Fruit fly (Drosophila melanogaster): ENCODE measurements around the gene Oatp74D.

Oatp74D gene

dm6 chr3L:17494541-17494940 lies 7.6 kb downstream of the Oatp74D start, which contains the start of gene edin:
Gene edin (plus strand): TSS chr3L:17494880.
- no peak for TF ChIP-seq rn (GFP tag; IDR thresholded peaks at IDR 0.05)
- TF ChIP-seq CG17806 (tag; optimal IDR thresholded peaks at IDR 0.05): no peak
- no peak for TF ChIP-seq Snoo (tag; optimal IDR thresholded peaks at IDR 0.05)
- no peak for TF ChIP-seq CG32121 (GFP tag; IDR thresholded peaks at IDR 0.05)
- no peak for TF ChIP-seq gl (tag; optimal IDR thresholded peaks at IDR 0.05)
- TF ChIP-seq CG14655 (GFP tag; optimal IDR thresholded peaks at IDR 0.05): no peak
- no peak for TF ChIP-seq CG10348 (GFP tag; IDR thresholded peaks at IDR 0.05)
- TF ChIP-seq CG13204 (GFP tag; optimal IDR thresholded peaks at IDR 0.05): no peak
- TF ChIP-seq Ets98B (GFP tag; IDR thresholded peaks at IDR 0.05): no peak
- no peak for TF ChIP-seq D1 (tag; optimal IDR thresholded peaks at IDR 0.05)
- TF ChIP-seq CG8301 (tag; optimal IDR thresholded peaks at IDR 0.05): no peak
- TF ChIP-seq Pif1A (GFP tag; optimal IDR thresholded peaks at IDR 0.05): no peak
- TF ChIP-seq EcR (GFP tag; optimal IDR thresholded peaks at IDR 0.05): no peak

DNA sequence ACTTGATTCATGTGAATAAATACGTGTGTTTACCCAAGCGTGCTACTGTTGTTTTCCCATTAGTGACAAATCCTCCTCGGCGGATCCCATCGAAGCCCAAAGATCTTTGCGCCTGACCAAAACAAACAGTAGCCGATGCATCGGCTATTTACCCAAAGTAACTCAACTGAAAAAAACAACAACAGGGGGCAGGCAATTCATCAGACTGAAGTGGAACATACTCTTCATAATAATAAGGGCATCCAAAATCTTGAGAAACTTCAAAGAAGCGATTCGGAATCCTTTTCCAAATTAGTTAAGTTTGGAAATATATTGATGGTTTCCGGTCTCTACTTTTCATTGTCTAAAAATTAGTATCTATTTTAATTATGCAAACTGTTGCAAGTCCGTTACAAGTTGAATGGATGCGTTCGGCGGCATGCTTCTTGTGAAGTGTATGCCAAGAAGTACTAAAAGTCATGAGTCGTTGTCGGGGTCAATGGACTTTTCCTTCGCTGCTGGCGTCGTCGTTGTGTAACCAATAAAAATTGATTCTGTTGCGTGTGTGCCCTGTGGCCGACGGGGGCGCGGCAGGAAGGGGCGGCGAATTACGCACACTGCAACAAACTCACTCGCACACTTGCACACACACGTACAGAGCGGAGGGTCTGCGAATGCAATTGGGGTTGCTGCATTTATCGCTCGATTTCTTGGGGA lies 8.5 kb downstream of the Oatp74D start:
- peak; percentile 78 for TF ChIP-seq CG8159 (tag; optimal IDR thresholded peaks at IDR 0.05)
- TF ChIP-seq CG12605 (GFP tag; IDR thresholded peaks at IDR 0.05): no peak
- peak; percentile 40 for TF ChIP-seq Pif1B (GFP tag; optimal IDR thresholded peaks at IDR 0.05)
- TF ChIP-seq gl (tag; optimal IDR thresholded peaks at IDR 0.05): peak; percentile 13
- peak; percentile 98 for TF ChIP-seq EcR (GFP tag; optimal IDR thresholded peaks at IDR 0.05)
- TF ChIP-seq Snoo (tag; optimal IDR thresholded peaks at IDR 0.05): peak; percentile 68
- no peak for TF ChIP-seq rn (GFP tag; IDR thresholded peaks at IDR 0.05)
- TF ChIP-seq Ets98B (GFP tag; IDR thresholded peaks at IDR 0.05): peak; percentile 21; the same call in 1 of the 2 replicates
- TF ChIP-seq CG15710 (tag; optimal IDR thresholded peaks at IDR 0.05): peak; percentile 73
- peak; percentile 45 for TF ChIP-seq CG8301 (tag; optimal IDR thresholded peaks at IDR 0.05)
- peak; percentile 64 for TF ChIP-seq CG17806 (tag; optimal IDR thresholded peaks at IDR 0.05)
- peak; percentile 61; the same call in 2 of the 3 replicates for TF ChIP-seq CG4496 (GFP tag; IDR thresholded peaks at IDR 0.05)
- no peak for TF ChIP-seq CG10348 (GFP tag; IDR thresholded peaks at IDR 0.05)
- peak; percentile 58 for TF ChIP-seq CG13204 (GFP tag; optimal IDR thresholded peaks at IDR 0.05)
- peak; percentile 67 for TF ChIP-seq Pif1A (GFP tag; optimal IDR thresholded peaks at IDR 0.05)
- 0 out of 2 replicates have a peak, but pooled peaks have one; percentile 27 for TF ChIP-seq CG32121 (GFP tag; IDR thresholded peaks at IDR 0.05)
- TF ChIP-seq CG9948 (tag; optimal IDR thresholded peaks at IDR 0.05): peak; percentile 60
- no peak for TF ChIP-seq D1 (tag; optimal IDR thresholded peaks at IDR 0.05)
- TF ChIP-seq fd96Ca (GFP tag; IDR thresholded peaks at IDR 0.05): 0 out of 3 replicates have a peak, but pooled peaks have one; percentile 5
- peak; percentile 58 for TF ChIP-seq CG14655 (GFP tag; optimal IDR thresholded peaks at IDR 0.05)
- peak; percentile 51 for TF ChIP-seq CG34367 (tag; optimal IDR thresholded peaks at IDR 0.05)

DNA sequence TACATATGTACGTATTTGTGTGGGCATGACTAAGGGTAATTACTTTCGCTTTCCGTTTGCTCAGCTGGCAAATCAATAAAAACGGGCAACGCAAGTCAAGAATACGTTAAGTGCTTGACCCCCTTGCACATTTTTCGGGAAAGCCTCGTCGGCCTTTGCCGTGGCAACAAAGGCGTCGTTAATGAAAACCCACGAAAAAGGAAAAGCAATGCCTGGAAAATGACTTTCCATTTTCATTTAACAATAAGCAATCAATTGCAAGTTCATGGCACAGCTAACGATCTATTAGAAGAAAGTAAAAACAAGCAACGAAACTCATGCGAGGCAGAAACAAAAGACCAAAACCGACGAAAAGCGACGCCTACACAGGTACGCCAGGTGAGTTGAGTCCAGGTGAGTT lies 9.1 kb downstream of the Oatp74D start:
- no peak for TF ChIP-seq CG4496 (GFP tag; IDR thresholded peaks at IDR 0.05)
- TF ChIP-seq EcR (GFP tag; optimal IDR thresholded peaks at IDR 0.05): no peak
- no peak for TF ChIP-seq CG12605 (GFP tag; IDR thresholded peaks at IDR 0.05)
- TF ChIP-seq CG34367 (tag; optimal IDR thresholded peaks at IDR 0.05): no peak
- TF ChIP-seq CG14655 (GFP tag; optimal IDR thresholded peaks at IDR 0.05): no peak
- TF ChIP-seq CG8301 (tag; optimal IDR thresholded peaks at IDR 0.05): no peak
- no peak for TF ChIP-seq rn (GFP tag; IDR thresholded peaks at IDR 0.05)
- no peak for TF ChIP-seq CG17806 (tag; optimal IDR thresholded peaks at IDR 0.05)
- no peak for TF ChIP-seq Pif1A (GFP tag; optimal IDR thresholded peaks at IDR 0.05)
- no peak for TF ChIP-seq CG9948 (tag; optimal IDR thresholded peaks at IDR 0.05)
- no peak for TF ChIP-seq Snoo (tag; optimal IDR thresholded peaks at IDR 0.05)
- TF ChIP-seq CG10348 (GFP tag; IDR thresholded peaks at IDR 0.05): no peak
- TF ChIP-seq CG15710 (tag; optimal IDR thresholded peaks at IDR 0.05): no peak
- no peak for TF ChIP-seq D1 (tag; optimal IDR thresholded peaks at IDR 0.05)
- TF ChIP-seq CG13204 (GFP tag; optimal IDR thresholded peaks at IDR 0.05): no peak
- no peak for TF ChIP-seq Pif1B (GFP tag; optimal IDR thresholded peaks at IDR 0.05)

DNA sequence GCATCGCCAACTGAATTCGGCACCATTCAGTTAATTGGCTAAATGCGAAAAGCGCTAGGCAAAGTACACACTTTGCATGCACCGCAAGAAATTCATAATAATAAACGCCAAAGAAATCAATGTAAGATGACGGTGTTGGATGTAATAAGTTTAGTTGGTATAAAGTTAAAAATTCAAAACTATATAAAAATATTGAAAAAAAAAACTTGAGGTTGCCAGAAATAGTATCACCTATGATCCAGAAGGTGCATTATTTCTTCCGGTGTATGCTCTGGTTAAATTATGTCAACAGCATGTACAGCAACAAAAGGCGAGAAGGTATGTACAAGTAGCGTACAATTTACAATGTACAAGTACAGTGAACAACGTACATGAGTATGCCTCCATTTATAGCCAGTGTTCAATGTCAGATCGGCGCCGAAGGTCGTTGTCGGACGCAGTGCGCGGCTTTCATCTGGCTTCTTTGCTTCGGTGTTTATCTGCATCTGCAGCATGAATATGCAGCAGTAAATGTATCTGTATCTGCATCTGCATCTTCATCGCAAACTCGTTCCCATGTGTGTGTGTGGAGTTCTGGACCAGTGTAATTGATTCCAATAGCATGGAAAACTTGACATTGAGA lies 10.1 kb downstream of the Oatp74D start:
- TF ChIP-seq CG13204 (GFP tag; optimal IDR thresholded peaks at IDR 0.05) (peak; percentile 40), CG4496 (GFP tag; IDR thresholded peaks at IDR 0.05) (peak; percentile 87), CG9948 (tag; optimal IDR thresholded peaks at IDR 0.05) (peak; percentile 88), EcR (GFP tag; optimal IDR thresholded peaks at IDR 0.05) (peak; percentile 84), Pif1B (GFP tag; optimal IDR thresholded peaks at IDR 0.05) (peak; percentile 81), CG15710 (tag; optimal IDR thresholded peaks at IDR 0.05) (peak; percentile 85), D1 (tag; optimal IDR thresholded peaks at IDR 0.05) (peak; percentile 73), CG17806 (tag; optimal IDR thresholded peaks at IDR 0.05) (peak; percentile 89), CG34367 (tag; optimal IDR thresholded peaks at IDR 0.05) (peak; percentile 81), rn (GFP tag; IDR thresholded peaks at IDR 0.05) (peak; percentile 58), CG8301 (tag; optimal IDR thresholded peaks at IDR 0.05) (peak; percentile 65), CG12605 (GFP tag; IDR thresholded peaks at IDR 0.05) (0 out of 2 replicates have a peak, but pooled peaks have one; percentile 51), CG32121 (GFP tag; IDR thresholded peaks at IDR 0.05) (peak; percentile 73), CG10348 (GFP tag; IDR thresholded peaks at IDR 0.05) (no peak), Ets98B (GFP tag; IDR thresholded peaks at IDR 0.05) (peak; percentile 56), Snoo (tag; optimal IDR thresholded peaks at IDR 0.05) (peak; percentile 45), CG8159 (tag; optimal IDR thresholded peaks at IDR 0.05) (peak; percentile 90), fd96Ca (GFP tag; IDR thresholded peaks at IDR 0.05) (no peak; the same call in 1 of the 3 replicates), CG14655 (GFP tag; optimal IDR thresholded peaks at IDR 0.05) (peak; percentile 83), gl (tag; optimal IDR thresholded peaks at IDR 0.05) (peak; percentile 48), Pif1A (GFP tag; optimal IDR thresholded peaks at IDR 0.05) (peak; percentile 86)

- TF ChIP-seq CG14655 (GFP tag; optimal IDR thresholded peaks at IDR 0.05): peak; percentile 12
- TF ChIP-seq fd96Ca (GFP tag; IDR thresholded peaks at IDR 0.05): peak; percentile 74
- TF ChIP-seq Pif1A (GFP tag; optimal IDR thresholded peaks at IDR 0.05): peak; percentile 24
- no peak for TF ChIP-seq CG8301 (tag; optimal IDR thresholded peaks at IDR 0.05)
- peak; percentile 64; the same call in 1 of the 2 replicates for TF ChIP-seq CG32121 (GFP tag; IDR thresholded peaks at IDR 0.05)
- no peak for TF ChIP-seq EcR (GFP tag; optimal IDR thresholded peaks at IDR 0.05)
- peak; percentile 50; the same call in 2 of the 3 replicates for TF ChIP-seq CG4496 (GFP tag; IDR thresholded peaks at IDR 0.05)
- TF ChIP-seq gl (tag; optimal IDR thresholded peaks at IDR 0.05): no peak
- TF ChIP-seq rn (GFP tag; IDR thresholded peaks at IDR 0.05): 0 out of 2 replicates have a peak, but pooled peaks have one; percentile 5
- peak; percentile 45 for TF ChIP-seq Ets98B (GFP tag; IDR thresholded peaks at IDR 0.05)
These were observed 11.1 kb downstream of the Oatp74D start for dm6 chr3L:17497969-17498368.
